Fruit fly (Drosophila melanogaster) whole organism, adult: ENCODE measurements around the gene Octbeta1R.

ENCODE experiments used
- CG1620 ChIP-seq: fragments of 200-800 bp; sonication (Bioruptor generic); optimal IDR thresholded peaks from 2 replicates; lab custom pipeline; 2016; ENCODE audit warnings: missing biosample characterization, missing genetic modification characterization
- CG5204 ChIP-seq: fragments of 200-800 bp; sonication (Bioruptor generic); optimal IDR thresholded peaks from 2 replicates; lab custom pipeline; 2016; ENCODE audit warnings: missing biosample characterization, missing genetic modification characterization

DNA sequence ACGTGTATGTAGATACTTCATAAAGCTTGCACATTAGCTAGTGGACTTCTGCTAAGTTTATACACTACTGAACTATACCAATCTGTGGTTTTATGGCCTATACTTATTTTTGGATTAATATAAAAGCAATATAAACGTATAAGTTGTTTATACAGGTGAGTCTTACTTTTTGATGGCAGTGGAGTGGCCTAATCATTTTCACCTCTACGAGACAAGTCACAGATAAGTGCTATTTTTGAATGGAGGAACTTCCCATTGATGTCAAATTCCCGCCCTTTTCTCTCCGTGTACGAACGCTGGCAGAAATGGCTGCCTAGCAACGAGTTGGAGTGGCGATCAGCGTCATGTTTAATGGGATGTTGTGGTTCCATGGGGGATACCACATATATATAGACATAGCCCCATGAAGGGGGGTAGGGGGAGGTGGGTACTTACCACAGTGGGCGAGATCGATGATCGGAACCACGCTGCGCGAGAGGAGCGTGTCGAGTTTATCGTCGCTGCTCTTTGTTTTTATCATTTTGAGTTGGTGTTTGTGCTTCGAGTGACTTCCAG, 29.4 kb downstream of the Octbeta1R start:
- TF ChIP-seq CG5204 (GFP tag; lab: Kevin White, UChicago) (no peak), CG1620 (GFP tag; lab: Kevin White, UChicago) (no peak)
